Worm (Caenorhabditis elegans) whole organism, young adult: ENCODE measurements around the gene C25H3.16.
A peak's percentile ranks its signal among the peaks of the same experiment; 100 is the strongest.

ENCODE experiments used
- B0035.1 ChIP-seq: sonication (generic microtip); optimal IDR thresholded peaks from 2 replicates; lab custom pipeline; 2016; ENCODE audit warnings: missing genetic modification characterization, mild to moderate bottlenecking, missing compliant biosample characterization, missing genotype, missing genetic modification reagents
- D2030.7 ChIP-seq: fragments of 200-800 bp; sonication (Bioruptor generic); IDR thresholded peaks from 2 replicates; pipeline ENCODE4 v1.3.6; 2022; ENCODE audit warnings: missing genetic modification reagents, missing genetic modification characterization, missing compliant biosample characterization
- F23B12.7 ChIP-seq: sonication (generic microtip); optimal IDR thresholded peaks from 2 replicates; lab custom pipeline; 2017; ENCODE audit warnings: missing genetic modification characterization, mild to moderate bottlenecking, missing compliant biosample characterization, antibody characterized with exemption, moderate library complexity; ENCODE audit not compliant: insufficient read depth
- F52B5.7 ChIP-seq: sonication (generic microtip); optimal IDR thresholded peaks from 2 replicates; lab custom pipeline; 2016; ENCODE audit warnings: mild to moderate bottlenecking, missing genetic modification characterization, missing compliant biosample characterization
- K12H6.12 ChIP-seq: fragments of 200-800 bp; sonication (Bioruptor generic); optimal IDR thresholded peaks from 2 replicates; lab custom pipeline; 2018; ENCODE audit warnings: mild to moderate bottlenecking, missing genetic modification characterization, missing compliant biosample characterization
- ZK185.1 ChIP-seq: sonication (generic microtip); optimal IDR thresholded peaks from 2 replicates; lab custom pipeline; 2016; ENCODE audit warnings: mild to moderate bottlenecking, missing genetic modification characterization, missing compliant biosample characterization; ENCODE audit not compliant: poor library complexity, severe bottlenecking
- ama-1 ChIP-seq, 3 experiments: fragments of 150-350 bp in 1 of 3; sonication (generic microtip) in 2 of 3; optimal IDR thresholded peaks; 2 replicates each; lab custom pipeline; 2014 to 2018; ENCODE audit warnings: missing biosample characterization in 2 of 3, missing genetic modification characterization in 2 of 3, missing genetic modification reagents in 2 of 3
- aptf-2 ChIP-seq: fragments of 200-800 bp; sonication (Bioruptor generic); conservative IDR thresholded peaks from 2 replicates; pipeline ENCODE4 v1.3.6; 2022; ENCODE audit warnings: missing genetic modification reagents, missing genetic modification characterization, missing compliant biosample characterization
- athp-1 ChIP-seq: sonication (generic microtip); optimal IDR thresholded peaks from 2 replicates; lab custom pipeline; 2017; ENCODE audit warnings: mild to moderate bottlenecking, missing genetic modification characterization, missing compliant biosample characterization
- attf-5 ChIP-seq: fragments of 200-800 bp; sonication (Bioruptor generic); optimal IDR thresholded peaks from 2 replicates; lab custom pipeline; 2018; ENCODE audit warnings: mild to moderate bottlenecking, missing genetic modification characterization, missing compliant biosample characterization
- bed-1 ChIP-seq: fragments of 200-800 bp; sonication (Bioruptor generic); IDR thresholded peaks from 2 replicates; pipeline ENCODE4 v1.3.6; 2022; ENCODE audit warnings: missing genetic modification reagents, missing genetic modification characterization, missing compliant biosample characterization
- cebp-1 ChIP-seq, 2 experiments: fragments of 200-800 bp in 1 of 2; sonication (Bioruptor generic) in 1 of 2; sonication (generic microtip) in 1 of 2; IDR thresholded peaks in 1 of 2; optimal IDR thresholded peaks in 1 of 2; 2 replicates each; pipeline versions ENCODE4 v1.3.6 to Lab custom; 2017 to 2022; ENCODE audit warnings: missing compliant biosample characterization in 2 of 2, missing genetic modification characterization in 2 of 2, mild to moderate bottlenecking in 1 of 2, missing genetic modification reagents in 1 of 2, moderate library complexity in 1 of 2
- ceh-100 ChIP-seq: fragments of 200-800 bp; sonication (Bioruptor generic); IDR thresholded peaks from 2 replicates; pipeline ENCODE4 v1.3.6; 2022; ENCODE audit warnings: missing genetic modification reagents, missing genetic modification characterization, missing compliant biosample characterization
- ceh-27 ChIP-seq: fragments of 200-800 bp; sonication (Bioruptor generic); optimal IDR thresholded peaks from 2 replicates; lab custom pipeline; 2018; ENCODE audit warnings: mild to moderate bottlenecking, missing genetic modification characterization, moderate library complexity, missing compliant biosample characterization
- dox-1 ChIP-seq: fragments of 200-800 bp; sonication (Bioruptor generic); IDR thresholded peaks from 2 replicates; pipeline ENCODE4 v1.3.6; 2022; ENCODE audit warnings: missing genetic modification reagents, missing genetic modification characterization, missing compliant biosample characterization
- dpl-1 ChIP-seq: fragments of 150-350 bp; optimal IDR thresholded peaks from 2 replicates; lab custom pipeline; 2014; ENCODE audit warnings: missing biosample characterization, missing genetic modification reagents, missing genetic modification characterization
- efl-1 ChIP-seq: fragments of 150-350 bp; optimal IDR thresholded peaks from 2 replicates; lab custom pipeline; 2014; ENCODE audit warnings: missing biosample characterization, missing genetic modification reagents, missing genetic modification characterization
- ekl-4 ChIP-seq: fragments of 200-800 bp; sonication (Bioruptor generic); IDR thresholded peaks from 2 replicates; pipeline ENCODE4 v1.3.6; 2022; ENCODE audit warnings: missing genetic modification reagents, missing genetic modification characterization, missing compliant biosample characterization
- him-1 ChIP-seq: sonication (generic microtip); optimal IDR thresholded peaks from 2 replicates; lab custom pipeline; 2016; ENCODE audit warnings: missing genotype, missing genetic modification reagents, missing genetic modification characterization, missing compliant biosample characterization
- hlh-26 ChIP-seq: fragments of 200-800 bp; sonication (Bioruptor generic); conservative IDR thresholded peaks from 2 replicates; pipeline ENCODE4 v1.3.6; 2022; ENCODE audit warnings: missing genetic modification reagents, missing genetic modification characterization, missing compliant biosample characterization
- hmg-1.2 ChIP-seq: fragments of 200-800 bp; sonication (Bioruptor generic); IDR thresholded peaks from 2 replicates; pipeline ENCODE4 v1.3.6; 2022; ENCODE audit warnings: missing genetic modification reagents, missing genetic modification characterization, missing compliant biosample characterization
- let-526 ChIP-seq: fragments of 200-800 bp; sonication (Bioruptor generic); IDR thresholded peaks from 2 replicates; pipeline ENCODE4 v1.3.6; 2022; ENCODE audit warnings: missing genetic modification reagents, missing genetic modification characterization, missing compliant biosample characterization
- let-607 ChIP-seq, 2 experiments: fragments of 200-800 bp in 1 of 2; sonication (Bioruptor generic) in 1 of 2; sonication (generic microtip) in 1 of 2; optimal IDR thresholded peaks; 2 replicates each; lab custom pipeline; 2016 to 2018; ENCODE audit warnings: mild to moderate bottlenecking in 2 of 2, missing compliant biosample characterization in 2 of 2, missing genetic modification characterization in 2 of 2, moderate library complexity in 2 of 2, missing genotype in 1 of 2
- lin-26 ChIP-seq: fragments of 200-800 bp; sonication (Bioruptor generic); IDR thresholded peaks from 2 replicates; pipeline ENCODE4 v1.3.6; 2022; ENCODE audit warnings: missing genetic modification reagents, missing genetic modification characterization, missing compliant biosample characterization
- lin-35 ChIP-seq, 3 experiments: fragments of 150-350 bp in 2 of 3; sonication (generic microtip) in 1 of 3; optimal IDR thresholded peaks; 2 replicates each; lab custom pipeline; 2014 to 2018; ENCODE audit warnings: missing biosample characterization in 3 of 3, missing genetic modification characterization in 3 of 3, missing genetic modification reagents in 3 of 3
- lin-40 ChIP-seq: sonication (generic microtip); optimal IDR thresholded peaks from 2 replicates; lab custom pipeline; 2016; ENCODE audit warnings: missing genetic modification characterization, mild to moderate bottlenecking, missing compliant biosample characterization, missing genotype, missing genetic modification reagents
- lin-54 ChIP-seq: fragments of 200-800 bp; sonication (Bioruptor generic); optimal IDR thresholded peaks from 2 replicates; lab custom pipeline; 2018; ENCODE audit warnings: mild to moderate bottlenecking, missing genetic modification characterization, missing compliant biosample characterization
- lsl-1 ChIP-seq: fragments of 200-800 bp; sonication (Bioruptor generic); optimal IDR thresholded peaks from 2 replicates; lab custom pipeline; 2018; ENCODE audit warnings: mild to moderate bottlenecking, missing genetic modification characterization, moderate library complexity, missing compliant biosample characterization
- lsy-27 ChIP-seq: sonication (generic microtip); optimal IDR thresholded peaks from 2 replicates; lab custom pipeline; 2017; ENCODE audit warnings: missing genetic modification characterization, mild to moderate bottlenecking, missing compliant biosample characterization, antibody characterized with exemption, missing genotype, borderline replicate concordance; ENCODE audit not compliant: insufficient read depth
- madf-3 ChIP-seq: fragments of 200-800 bp; sonication (Bioruptor generic); IDR thresholded peaks from 2 replicates; pipeline ENCODE4 v1.3.6; 2022; ENCODE audit warnings: missing genetic modification reagents, missing genetic modification characterization, missing compliant biosample characterization
- madf-6 ChIP-seq: fragments of 200-800 bp; sonication (Bioruptor generic); IDR thresholded peaks from 2 replicates; pipeline ENCODE4 v1.3.6; 2022; ENCODE audit warnings: missing genetic modification reagents, missing genetic modification characterization, missing compliant biosample characterization
- mcd-1 ChIP-seq: fragments of 200-800 bp; sonication (Bioruptor generic); IDR thresholded peaks from 2 replicates; pipeline ENCODE4 v1.3.6; 2022; ENCODE audit warnings: missing genetic modification reagents, missing genetic modification characterization, missing compliant biosample characterization
- nfyb-1 ChIP-seq: fragments of 200-800 bp; sonication (Bioruptor generic); IDR thresholded peaks from 2 replicates; pipeline ENCODE4 v1.3.6; 2022; ENCODE audit warnings: missing genetic modification reagents, missing genetic modification characterization, missing compliant biosample characterization
- nhr-80 ChIP-seq: sonication (generic microtip); optimal IDR thresholded peaks from 2 replicates; lab custom pipeline; 2016; ENCODE audit warnings: missing genetic modification characterization, missing compliant biosample characterization
- sdz-38 ChIP-seq: sonication (generic microtip); optimal IDR thresholded peaks from 2 replicates; lab custom pipeline; 2016; ENCODE audit warnings: missing genotype, missing genetic modification characterization, missing compliant biosample characterization
- snpc-1.3 ChIP-seq: sonication (generic microtip); optimal IDR thresholded peaks from 2 replicates; lab custom pipeline; 2017; ENCODE audit warnings: missing genetic modification characterization, mild to moderate bottlenecking, missing compliant biosample characterization, antibody characterized with exemption, moderate library complexity, missing genotype, missing genetic modification reagents; ENCODE audit not compliant: insufficient read depth
- snpc-3.4 ChIP-seq: sonication (generic microtip); optimal IDR thresholded peaks from 2 replicates; lab custom pipeline; 2017; ENCODE audit warnings: missing genetic modification characterization, mild to moderate bottlenecking, missing compliant biosample characterization, antibody characterized with exemption, moderate library complexity, missing genotype, missing genetic modification reagents
- snpc-4 ChIP-seq, 5 experiments: fragments of 150-350 bp in 1 of 5; sonication (generic microtip) in 4 of 5; optimal IDR thresholded peaks; 2 replicates each; lab custom pipeline; 2014 to 2018; ENCODE audit warnings: missing genetic modification characterization in 5 of 5, missing biosample characterization in 3 of 5, antibody characterized with exemption in 2 of 5, mild to moderate bottlenecking in 2 of 5, missing compliant biosample characterization in 2 of 5, missing genotype in 2 of 5, moderate library complexity in 2 of 5, missing genetic modification reagents in 1 of 5
- tbp1 ChIP-seq: fragments of 200-800 bp; sonication (Bioruptor generic); optimal IDR thresholded peaks from 2 replicates; lab custom pipeline; 2018; ENCODE audit warnings: mild to moderate bottlenecking, missing genetic modification characterization, missing compliant biosample characterization
- unc-62 ChIP-seq: fragments of 150-350 bp; optimal IDR thresholded peaks from 2 replicates; lab custom pipeline; 2014; ENCODE audit warnings: missing biosample characterization, missing genetic modification reagents, missing genetic modification characterization
- ztf-28 ChIP-seq: fragments of 200-800 bp; sonication (Bioruptor generic); IDR thresholded peaks from 2 replicates; pipeline ENCODE4 v1.3.6; 2022; ENCODE audit warnings: missing genetic modification reagents, missing genetic modification characterization, missing compliant biosample characterization

The C25H3.16 gene

ce11 chrII:5712126-5712525 is 46.0 kb downstream of the C25H3.16 start (continued):
- TF ChIP-seq ama-1 (optimal IDR thresholded peaks at IDR 0.05; lab: Kevin White, UChicago) (no peak), ama-1 (GFP tag; optimal IDR thresholded peaks at IDR 0.05; lab: Kevin White, UChicago) (peak in 1 of 2 experiments; percentile 45), snpc-1.3 (tag; lab: Kevin White, UChicago) (no peak), D2030.7 (no peak), bed-1 (no peak), K12H6.12 (no peak), lin-26 (peak; percentile 38; the same call in 1 of the 2 replicates), unc-62 (GFP tag; lab: Kevin White, UChicago) (no peak), lsy-27 (tag; lab: Kevin White, UChicago) (no peak), madf-6 (GFP tag; lab: Robert Waterston, UW) (peak; percentile 40; the same call in 1 of the 2 replicates)
- TF ChIP-seq, all 124 proteins: peak for 16

DNA sequence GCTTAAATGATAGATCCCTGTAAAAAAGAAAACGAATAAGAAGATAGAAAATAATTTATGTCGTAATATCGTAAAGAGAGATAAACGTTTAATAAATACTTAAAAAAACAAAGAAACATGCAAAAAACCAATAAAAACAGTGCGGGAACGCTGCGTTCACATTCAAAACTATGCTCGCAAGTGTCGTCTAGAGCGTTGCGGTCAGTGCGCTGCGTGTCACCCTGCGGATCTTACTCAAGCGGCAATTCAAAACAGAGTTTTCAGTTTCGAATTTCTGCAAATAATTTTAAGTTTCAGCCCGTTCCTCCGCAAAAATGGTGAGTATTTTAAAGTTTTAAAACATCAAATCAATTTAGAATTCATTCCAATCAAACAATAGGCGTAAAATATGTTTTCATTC is 48.7 kb downstream of the C25H3.16 start, which contains the start of the genes tiar-1 and lelo-4:
tiar-1 (minus strand) TSS at position 17 of the 400 bp plus-strand sequence.
lelo-4 (plus strand) TSS at position 118 of the 400 bp plus-strand sequence.
- TF ChIP-seq madf-6 (GFP tag; lab: Robert Waterston, UW): peak; percentile 53; the same call in 1 of the 2 replicates
- TF ChIP-seq lin-54 (GFP tag; lab: Kevin White, UChicago): peak; percentile 93
- TF ChIP-seq cebp-1 (GFP tag; IDR thresholded peaks at IDR 0.05; lab: Robert Waterston, UW): no peak
- TF ChIP-seq cebp-1 (tag; optimal IDR thresholded peaks at IDR 0.05; lab: Kevin White, UChicago): peak; percentile 42
- peak; percentile 86 for TF ChIP-seq F23B12.7 (tag; lab: Kevin White, UChicago)
- peak; percentile 72 for TF ChIP-seq snpc-3.4 (tag; lab: Kevin White, UChicago)
- TF ChIP-seq D2030.7: peak; percentile 19; the same call in 1 of the 2 replicates
- TF ChIP-seq lin-40 (tag; lab: Kevin White, UChicago): peak; percentile 16
- TF ChIP-seq lsl-1 (GFP tag; lab: Kevin White, UChicago): peak; percentile 14
- TF ChIP-seq sdz-38 (tag; lab: Kevin White, UChicago): no peak
- no peak for TF ChIP-seq B0035.1
- TF ChIP-seq let-526: no peak
- TF ChIP-seq nfyb-1 (GFP tag; lab: Robert Waterston, UW): peak; percentile 61; the same call in 1 of the 2 replicates
- peak; percentile 44; the same call in 1 of the 2 replicates for TF ChIP-seq ceh-100
- no peak for TF ChIP-seq ztf-28 (GFP tag; lab: Robert Waterston, UW)
- TF ChIP-seq tbp1 (GFP tag; lab: Kevin White, UChicago): peak; percentile 16
- no peak for TF ChIP-seq F52B5.7 (tag; lab: Kevin White, UChicago)
- TF ChIP-seq dox-1 (GFP tag; lab: Robert Waterston, UW): peak; percentile 47; the same call in 1 of the 2 replicates
- peak; percentile 48 for TF ChIP-seq lsy-27 (tag; lab: Kevin White, UChicago)
- no peak for TF ChIP-seq him-1 (tag; lab: Kevin White, UChicago)
- peak in 1 of 2 experiments; percentile 10 for TF ChIP-seq let-607 (tag; optimal IDR thresholded peaks at IDR 0.05; lab: Kevin White, UChicago)
- peak; percentile 38 for TF ChIP-seq K12H6.12
- TF ChIP-seq hlh-26 (GFP tag; lab: Robert Waterston, UW): no peak
- peak; percentile 27 for TF ChIP-seq nhr-80 (tag; lab: Kevin White, UChicago)
- no peak for TF ChIP-seq aptf-2 (GFP tag; lab: Robert Waterston, UW)
- TF ChIP-seq snpc-1.3 (tag; lab: Kevin White, UChicago): peak; percentile 52
- TF ChIP-seq lin-35 (GFP tag; optimal IDR thresholded peaks at IDR 0.05; lab: Kevin White, UChicago): peak in 1 of 3 experiments; percentile 62
- TF ChIP-seq mcd-1 (GFP tag; lab: Robert Waterston, UW): 0 out of 2 replicates have a peak, but pooled peaks have one; percentile 45
- TF ChIP-seq bed-1: no peak
- TF ChIP-seq dpl-1 (GFP tag; lab: Kevin White, UChicago): peak; percentile 73
- TF ChIP-seq hmg-1.2 (GFP tag; lab: Robert Waterston, UW): peak; percentile 43; the same call in 1 of the 2 replicates
- no peak for TF ChIP-seq athp-1 (tag; lab: Kevin White, UChicago)
- peak; percentile 78 for TF ChIP-seq ceh-27 (GFP tag; lab: Kevin White, UChicago)
- peak; percentile 64 for TF ChIP-seq attf-5 (GFP tag; lab: Kevin White, UChicago)
- peak; percentile 29 for TF ChIP-seq ZK185.1 (tag; lab: Kevin White, UChicago)
- TF ChIP-seq snpc-4 (GFP tag; optimal IDR thresholded peaks at IDR 0.05; lab: Kevin White, UChicago): peak; percentile 4
- peak in 3 of 4 experiments; percentile 27 to 63 (median 62) for TF ChIP-seq snpc-4 (tag; optimal IDR thresholded peaks at IDR 0.05; lab: Kevin White, UChicago)
- TF ChIP-seq ekl-4 (GFP tag; lab: Robert Waterston, UW): 0 out of 2 replicates have a peak, but pooled peaks have one; percentile 31
- peak; percentile 99 for TF ChIP-seq madf-3 (GFP tag; lab: Robert Waterston, UW)
- peak; percentile 72 for TF ChIP-seq efl-1
